Fruit fly (Drosophila melanogaster) whole organism, embryonic: ENCODE results near the gene NT1.
A peak's percentile ranks its signal among the peaks of the same experiment; 100 is the strongest.

ENCODE experiments used
- Ada2b ChIP-seq: fragments of 200-800 bp; sonication (Bioruptor generic); IDR thresholded peaks from 2 replicates; pipeline ENCODE4 v1.3.6; 2022; ENCODE audit warnings: missing biosample characterization, missing genetic modification characterization
- Bdp1 ChIP-seq: fragments of 200-800 bp; sonication (Bioruptor generic); optimal IDR thresholded peaks from 3 replicates; lab custom pipeline; 2016; ENCODE audit warnings: missing biosample characterization, missing genetic modification characterization
- CG10209 ChIP-seq: fragments of 200-800 bp; sonication (Bioruptor generic); optimal IDR thresholded peaks from 3 replicates; lab custom pipeline; 2017; ENCODE audit warnings: missing biosample characterization, mild to moderate bottlenecking, missing genetic modification characterization, missing genetic modification reagents
- CG12769 ChIP-seq: fragments of 200-800 bp; sonication (Bioruptor generic); optimal IDR thresholded peaks from 2 replicates; lab custom pipeline; 2019; ENCODE audit warnings: missing biosample characterization, mild to moderate bottlenecking, missing genetic modification characterization, moderate library complexity
- CG15514 ChIP-seq: fragments of 200-800 bp; sonication (Bioruptor generic); optimal IDR thresholded peaks from 3 replicates; lab custom pipeline; 2017; ENCODE audit warnings: missing biosample characterization, missing genetic modification characterization, mild to moderate bottlenecking, moderate library complexity, missing genetic modification reagents
- CG17186 ChIP-seq: fragments of 200-800 bp; sonication (Bioruptor generic); optimal IDR thresholded peaks from 3 replicates; lab custom pipeline; 2017; ENCODE audit warnings: missing biosample characterization, missing genetic modification reagents, missing genetic modification characterization
- CG17385 ChIP-seq: fragments of 200-800 bp; sonication (Bioruptor generic); optimal IDR thresholded peaks from 3 replicates; lab custom pipeline; 2018; ENCODE audit warnings: missing biosample characterization, mild to moderate bottlenecking, missing genetic modification characterization
- CG3726 ChIP-seq: fragments of 200-800 bp; sonication (Bioruptor generic); IDR thresholded peaks from 3 replicates; pipeline ENCODE4, ENCODE4 v1.3.6; 2022; ENCODE audit warnings: missing biosample characterization, missing genetic modification characterization
- CG42726 ChIP-seq: fragments of 200-800 bp; sonication (Bioruptor generic); IDR thresholded peaks from 2 replicates; pipeline ENCODE4 v1.3.6; 2022; ENCODE audit warnings: missing biosample characterization, missing genetic modification characterization; ENCODE audit not compliant: partially characterized antibody
- CG4617 ChIP-seq: fragments of 200-800 bp; sonication (Bioruptor generic); optimal IDR thresholded peaks from 3 replicates; lab custom pipeline; 2016; ENCODE audit warnings: missing biosample characterization, missing genetic modification characterization, borderline replicate concordance
- CG6175 ChIP-seq: fragments of 200-800 bp; sonication (Bioruptor generic); IDR thresholded peaks from 3 replicates; pipeline ENCODE4 v1.3.6; 2022; ENCODE audit warnings: missing biosample characterization, missing genetic modification characterization
- CG6765 ChIP-seq: fragments of 200-800 bp; sonication (Bioruptor generic); optimal IDR thresholded peaks from 3 replicates; lab custom pipeline; 2017; ENCODE audit warnings: missing biosample characterization, mild to moderate bottlenecking, missing genetic modification characterization
- CG6854 ChIP-seq: fragments of 200-800 bp; sonication (Bioruptor generic); optimal IDR thresholded peaks from 3 replicates; lab custom pipeline; 2017; ENCODE audit warnings: missing biosample characterization, mild to moderate bottlenecking, missing genetic modification characterization
- CG7271 ChIP-seq: fragments of 200-800 bp; sonication (Bioruptor generic); optimal IDR thresholded peaks from 2 replicates; lab custom pipeline; 2018; ENCODE audit warnings: missing biosample characterization, mild to moderate bottlenecking, missing genetic modification characterization, moderate library complexity
- CG7745 ChIP-seq: fragments of 200-800 bp; sonication (Bioruptor generic); optimal IDR thresholded peaks from 2 replicates; lab custom pipeline; 2018; ENCODE audit warnings: missing biosample characterization, mild to moderate bottlenecking, missing genetic modification characterization, moderate library complexity
- CHES-1-like ChIP-seq: fragments of 200-800 bp; sonication (Bioruptor generic); optimal IDR thresholded peaks from 2 replicates; lab custom pipeline; 2016; ENCODE audit warnings: missing biosample characterization, missing genetic modification characterization
- Dip3 ChIP-seq: fragments of 200-800 bp; sonication (Bioruptor generic); optimal IDR thresholded peaks from 3 replicates; lab custom pipeline; 2016; ENCODE audit warnings: missing biosample characterization, missing genetic modification characterization
- Dp ChIP-seq: fragments of 200-800 bp; sonication (Bioruptor generic); optimal IDR thresholded peaks from 2 replicates; lab custom pipeline; 2018; ENCODE audit warnings: missing biosample characterization, mild to moderate bottlenecking, missing genetic modification characterization, moderate library complexity
- ERR ChIP-seq: fragments of 200-800 bp; sonication (Bioruptor generic); optimal IDR thresholded peaks from 2 replicates; lab custom pipeline; 2016; ENCODE audit warnings: missing biosample characterization, missing genetic modification characterization
- HHEX ChIP-seq: fragments of 200-800 bp; sonication (Bioruptor generic); optimal IDR thresholded peaks from 3 replicates; lab custom pipeline; 2017; ENCODE audit warnings: missing biosample characterization, mild to moderate bottlenecking, missing genetic modification characterization, missing genetic modification reagents
- Hr3 ChIP-seq: fragments of 200-800 bp; sonication (Bioruptor generic); optimal IDR thresholded peaks from 3 replicates; lab custom pipeline; 2016; ENCODE audit warnings: missing biosample characterization, missing genetic modification characterization
- Hr51 ChIP-seq, 2 experiments: fragments of 200-800 bp; sonication (Bioruptor generic); optimal IDR thresholded peaks; 2 replicates in 1 of 2; 3 replicates in 1 of 2; lab custom pipeline; 2016 to 2018; ENCODE audit warnings: missing biosample characterization in 2 of 2, missing genetic modification characterization in 2 of 2, mild to moderate bottlenecking in 1 of 2, moderate library complexity in 1 of 2
- Lpt ChIP-seq: fragments of >200 bp; optimal IDR thresholded peaks from 2 replicates; lab custom pipeline; 2018; ENCODE audit warnings: missing biosample characterization, missing genetic modification characterization
- NFAT ChIP-seq: fragments of 200-800 bp; sonication (Bioruptor generic); IDR thresholded peaks from 2 replicates; pipeline ENCODE4 v1.3.6; 2022; ENCODE audit warnings: missing biosample characterization, missing genetic modification characterization
- Sin3A ChIP-seq: fragments of >200 bp; optimal IDR thresholded peaks from 2 replicates; lab custom pipeline; 2018
- bbx ChIP-seq: fragments of 200-800 bp; sonication (Bioruptor generic); IDR thresholded peaks from 2 replicates; pipeline ENCODE4 v1.3.6; 2022; ENCODE audit warnings: missing biosample characterization, missing genetic modification characterization; ENCODE audit not compliant: partially characterized antibody
- caup ChIP-seq: fragments of 200-800 bp; sonication (Bioruptor generic); optimal IDR thresholded peaks from 3 replicates; lab custom pipeline; 2017; ENCODE audit warnings: missing biosample characterization, mild to moderate bottlenecking, missing genetic modification characterization, moderate library complexity; ENCODE audit not compliant: severe bottlenecking
- cg ChIP-seq: fragments of 200-800 bp; sonication (Bioruptor generic); optimal IDR thresholded peaks from 3 replicates; lab custom pipeline; 2019; ENCODE audit warnings: missing biosample characterization, mild to moderate bottlenecking, missing genetic modification characterization, moderate library complexity
- dmrt99B ChIP-seq: fragments of 200-800 bp; sonication (Bioruptor generic); optimal IDR thresholded peaks from 2 replicates; lab custom pipeline; 2018; ENCODE audit warnings: missing biosample characterization, mild to moderate bottlenecking, missing genetic modification characterization, moderate library complexity
- en ChIP-seq: fragments of 200-800 bp; sonication (Bioruptor generic); optimal IDR thresholded peaks from 2 replicates; lab custom pipeline; 2016; ENCODE audit warnings: missing biosample characterization, missing genetic modification characterization
- fd64A ChIP-seq: fragments of 200-800 bp; sonication (Bioruptor generic); optimal IDR thresholded peaks from 3 replicates; lab custom pipeline; 2018; ENCODE audit warnings: missing biosample characterization, mild to moderate bottlenecking, missing genetic modification characterization
- ftz-f1 ChIP-seq: fragments of 200-800 bp; sonication (Bioruptor generic); optimal IDR thresholded peaks from 2 replicates; lab custom pipeline; 2016; ENCODE audit warnings: missing biosample characterization, missing genetic modification characterization
- gem ChIP-seq: fragments of 200-800 bp; sonication (Bioruptor generic); optimal IDR thresholded peaks from 2 replicates; lab custom pipeline; 2019; ENCODE audit warnings: missing biosample characterization, mild to moderate bottlenecking, missing genetic modification characterization, moderate library complexity
- onecut ChIP-seq: fragments of 200-800 bp; sonication (Bioruptor generic); IDR thresholded peaks from 2 replicates; pipeline ENCODE4 v1.3.6; 2022; ENCODE audit warnings: missing biosample characterization, missing genetic modification characterization
- pan ChIP-seq, 4 experiments: fragments of >200 bp in 3 of 4; fragments of 200-800 bp in 1 of 4; sonication (Bioruptor generic) in 1 of 4; optimal IDR thresholded peaks in 3 of 4; IDR thresholded peaks in 1 of 4; 2 replicates each; pipeline versions ENCODE4 v1.3.6 to Lab custom; 2017 to 2022; ENCODE audit warnings: missing biosample characterization in 2 of 4, missing genetic modification characterization in 2 of 4, mixed read lengths in 1 of 4
- salm ChIP-seq: fragments of 200-800 bp; sonication (Bioruptor generic); optimal IDR thresholded peaks from 2 replicates; lab custom pipeline; 2018; ENCODE audit warnings: missing biosample characterization, mild to moderate bottlenecking, missing genetic modification characterization
- slbo ChIP-seq: fragments of 200-800 bp; sonication (Bioruptor generic); IDR thresholded peaks from 2 replicates; pipeline ENCODE4 v1.3.6; 2022; ENCODE audit warnings: missing biosample characterization, missing genetic modification characterization
- sug ChIP-seq: fragments of 200-800 bp; optimal IDR thresholded peaks from 2 replicates; lab custom pipeline; 2019; ENCODE audit warnings: missing biosample characterization, mild to moderate bottlenecking, missing genetic modification characterization, moderate library complexity
- tgo ChIP-seq: fragments of 200-800 bp; sonication (Bioruptor generic); IDR thresholded peaks from 3 replicates; pipeline ENCODE4 v1.3.6; 2022; ENCODE audit warnings: missing biosample characterization, missing genetic modification characterization
- tna ChIP-seq: fragments of 200-800 bp; sonication (Bioruptor generic); IDR thresholded peaks from 2 replicates; pipeline ENCODE4 v1.3.6; 2022; ENCODE audit warnings: missing biosample characterization, missing genetic modification characterization; ENCODE audit not compliant: partially characterized antibody
- tup ChIP-seq: fragments of 200-800 bp; sonication (Bioruptor generic); optimal IDR thresholded peaks from 2 replicates; lab custom pipeline; 2016; ENCODE audit warnings: missing biosample characterization, mild to moderate bottlenecking, missing genetic modification characterization, moderate library complexity
- vfl ChIP-seq: fragments of 200-800 bp; sonication (Bioruptor generic); optimal IDR thresholded peaks from 2 replicates; lab custom pipeline; 2016; ENCODE audit warnings: missing biosample characterization, missing genetic modification characterization
- vnd ChIP-seq: fragments of 200-800 bp; sonication (Bioruptor generic); IDR thresholded peaks from 3 replicates; pipeline ENCODE4 v1.3.6; 2022; ENCODE audit warnings: missing biosample characterization, missing genetic modification characterization; ENCODE audit not compliant: partially characterized antibody
- yki ChIP-seq: fragments of >200 bp; optimal IDR thresholded peaks from 3 replicates; lab custom pipeline; 2018
- zfh1 ChIP-seq: fragments of 200-800 bp; sonication (Bioruptor generic); IDR thresholded peaks from 3 replicates; pipeline ENCODE4 v1.3.6; 2022; ENCODE audit warnings: missing biosample characterization, missing genetic modification characterization

Gene NT1

dm6 chr3L:4543034-4543806 is 35.0 kb upstream of the NT1 start (continued):
- no peak for TF ChIP-seq CG3726 (GFP tag; lab: Robert Waterston, UW)
- TF ChIP-seq pan (optimal IDR thresholded peaks at IDR 0.05; lab: Kevin White, UChicago): no peak
- no peak for TF ChIP-seq pan (GFP tag; optimal IDR thresholded peaks at IDR 0.05 in 1 of 2, IDR thresholded peaks at IDR 0.05 in 1 of 2)
- peak; percentile 28 for TF ChIP-seq gem (tag; lab: Kevin White, UChicago)
- no peak for TF ChIP-seq vnd (GFP tag; lab: Robert Waterston, UW)
- TF ChIP-seq salm (tag; lab: Kevin White, UChicago): no peak
- TF ChIP-seq slbo (GFP tag; lab: Robert Waterston, UW): peak; percentile 79
- TF ChIP-seq Bdp1 (GFP tag; lab: Kevin White, UChicago): peak; percentile 38
- TF ChIP-seq vfl (GFP tag; lab: Kevin White, UChicago): peak; percentile 51
- TF ChIP-seq tna (GFP tag; lab: Robert Waterston, UW): peak; percentile 49; the same call in 1 of the 2 replicates
- TF ChIP-seq Hr51 (GFP tag; optimal IDR thresholded peaks at IDR 0.05; lab: Kevin White, UChicago): no peak
- TF ChIP-seq Lpt (GFP tag; lab: Kevin White, UChicago): no peak
- TF ChIP-seq zfh1 (GFP tag; lab: Robert Waterston, UW): peak; percentile 58; the same call in 1 of the 3 replicates

DNA sequence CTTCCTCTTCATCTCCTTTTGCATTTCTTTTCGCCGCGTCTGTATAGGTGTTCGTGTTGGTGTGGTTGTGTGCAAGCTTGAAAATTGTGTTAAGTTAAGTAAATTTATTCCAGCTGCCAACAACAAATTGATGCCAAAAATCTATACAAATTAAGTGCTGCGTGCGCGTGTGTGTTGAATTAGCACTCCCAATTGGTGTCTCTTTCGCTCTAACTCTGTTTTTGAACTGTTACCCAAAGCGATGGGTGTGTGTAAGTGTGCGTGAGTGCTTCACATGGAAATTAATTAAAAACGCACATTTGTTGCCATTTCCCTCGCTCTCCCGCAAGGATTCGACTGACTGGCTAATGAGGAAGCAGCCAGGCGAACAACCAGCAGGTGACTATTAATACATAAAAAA is 34.3 kb upstream of the NT1 start:
- peak; percentile 7 for TF ChIP-seq CG7745
- TF ChIP-seq Dip3 (GFP tag; lab: Kevin White, UChicago): no peak
- no peak for TF ChIP-seq NFAT
- TF ChIP-seq fd64A (GFP tag; lab: Kevin White, UChicago): no peak
- peak; percentile 53 for TF ChIP-seq CG12769 (tag; lab: Kevin White, UChicago)
- TF ChIP-seq CG7271 (tag; lab: Kevin White, UChicago): no peak
- no peak for TF ChIP-seq tgo
- TF ChIP-seq Dp (GFP tag; lab: Kevin White, UChicago): no peak
- TF ChIP-seq cg (GFP tag; lab: Kevin White, UChicago): peak; percentile 59
- no peak for TF ChIP-seq Hr3 (GFP tag; lab: Kevin White, UChicago)
- no peak for TF ChIP-seq caup (GFP tag; lab: Kevin White, UChicago)
- peak; percentile 75 for TF ChIP-seq CG17385
- no peak for TF ChIP-seq Ada2b (GFP tag; lab: Robert Waterston, UW)
- TF ChIP-seq HHEX (GFP tag; lab: Kevin White, UChicago): no peak
- no peak for TF ChIP-seq onecut (GFP tag; lab: Robert Waterston, UW)
- no peak for TF ChIP-seq bbx (GFP tag; lab: Robert Waterston, UW)
- no peak for TF ChIP-seq Sin3A (lab: Kevin White, UChicago)
- no peak for TF ChIP-seq en (GFP tag; lab: Kevin White, UChicago)

- TF ChIP-seq CG6854 (GFP tag; lab: Kevin White, UChicago) (peak; percentile 96), CG17186 (GFP tag; lab: Kevin White, UChicago) (peak; percentile 71), CHES-1-like (GFP tag; lab: Kevin White, UChicago) (peak; percentile 88), yki (lab: Kevin White, UChicago) (peak; percentile 38), CG6765 (GFP tag; lab: Kevin White, UChicago) (peak; percentile 97), tup (GFP tag; lab: Kevin White, UChicago) (peak; percentile 89), ERR (peak; percentile 35), dmrt99B (tag; lab: Kevin White, UChicago) (peak; percentile 99), sug (peak; percentile 98), CG10209 (peak; percentile 98), ftz-f1 (GFP tag; lab: Kevin White, UChicago) (peak; percentile 45), CG15514 (GFP tag; lab: Kevin White, UChicago) (peak; percentile 94), CG6175 (peak; percentile 98), CG4617 (GFP tag; lab: Kevin White, UChicago) (peak; percentile 89), CG42726 (GFP tag; lab: Robert Waterston, UW) (peak; percentile 73; the same call in 1 of the 2 replicates)
These were observed 33.5 kb upstream of the NT1 start, which contains the start of gene CG11357 for dm6 chr3L:4541573-4542371. Gene CG11357, plus strand, starts transcription at chr3L:4542051.
